Fruit fly (Drosophila melanogaster) whole organism, embryonic: ENCODE results near the gene EMC3.

Experiments used
- Adf1 ChIP-seq: fragments of 200-800 bp; sonication (Bioruptor generic); IDR thresholded peaks from 2 replicates; pipeline ENCODE4 v1.3.6; 2022; ENCODE audit warnings: missing biosample characterization, missing genetic modification characterization
- Aef1 ChIP-seq: fragments of 200-800 bp; sonication (Bioruptor generic); IDR thresholded peaks from 3 replicates; pipeline ENCODE4 v1.3.6; 2022; ENCODE audit warnings: missing biosample characterization, missing genetic modification characterization
- CG11093 ChIP-seq: fragments of 200-800 bp; sonication (Bioruptor generic); IDR thresholded peaks from 3 replicates; pipeline ENCODE4 v1.3.6; 2022; ENCODE audit warnings: missing biosample characterization, missing genetic modification characterization
- CG13775 ChIP-seq: fragments of 200-800 bp; sonication (Bioruptor generic); optimal IDR thresholded peaks from 3 replicates; lab custom pipeline; 2017; ENCODE audit warnings: missing biosample characterization, mild to moderate bottlenecking, missing genetic modification characterization
- CG17568 ChIP-seq: fragments of 200-800 bp; sonication (Bioruptor generic); optimal IDR thresholded peaks from 2 replicates; lab custom pipeline; 2018; ENCODE audit warnings: missing biosample characterization, mild to moderate bottlenecking, missing genetic modification characterization, moderate library complexity
- CG17612 ChIP-seq: fragments of 200-800 bp; sonication (Bioruptor generic); IDR thresholded peaks from 2 replicates; pipeline ENCODE4 v1.3.6; 2022; ENCODE audit warnings: missing biosample characterization, missing genetic modification characterization
- CG2120 ChIP-seq: fragments of 200-800 bp; sonication (Bioruptor generic); optimal IDR thresholded peaks from 3 replicates; lab custom pipeline; 2016; ENCODE audit warnings: missing biosample characterization, missing genetic modification characterization
- CG2129 ChIP-seq: fragments of 200-800 bp; sonication (Bioruptor generic); IDR thresholded peaks from 2 replicates; pipeline ENCODE4 v1.3.6; 2022; ENCODE audit warnings: missing biosample characterization, missing genetic modification characterization; ENCODE audit not compliant: partially characterized antibody
- CG2712 ChIP-seq: fragments of 200-800 bp; optimal IDR thresholded peaks from 3 replicates; lab custom pipeline; 2019; ENCODE audit warnings: missing biosample characterization, mild to moderate bottlenecking, missing genetic modification characterization, moderate library complexity
- CG2875 ChIP-seq: fragments of 200-800 bp; sonication (Bioruptor generic); optimal IDR thresholded peaks from 2 replicates; lab custom pipeline; 2017; ENCODE audit warnings: missing biosample characterization, mild to moderate bottlenecking, missing genetic modification characterization, missing genetic modification reagents
- CG3065 ChIP-seq: fragments of 200-800 bp; sonication (Bioruptor generic); optimal IDR thresholded peaks from 2 replicates; lab custom pipeline; 2016; ENCODE audit warnings: missing biosample characterization, missing genetic modification characterization
- CG32767 ChIP-seq: fragments of 200-800 bp; sonication (Bioruptor generic); IDR thresholded peaks from 2 replicates; pipeline ENCODE4 v1.3.6; 2022; ENCODE audit warnings: missing biosample characterization, missing genetic modification characterization
- CG34422 ChIP-seq: fragments of 200-800 bp; sonication (Bioruptor generic); IDR thresholded peaks from 3 replicates; pipeline ENCODE4 v1.3.6; 2022; ENCODE audit warnings: missing biosample characterization, missing genetic modification characterization
- CG3847 ChIP-seq: fragments of 200-800 bp; sonication (Bioruptor generic); IDR thresholded peaks from 2 replicates; pipeline ENCODE4 v1.3.6; 2022; ENCODE audit warnings: missing biosample characterization, missing genetic modification characterization
- CG4282 ChIP-seq: fragments of 200-800 bp; sonication (Bioruptor generic); optimal IDR thresholded peaks from 2 replicates; lab custom pipeline; 2016; ENCODE audit warnings: missing biosample characterization, missing genetic modification characterization
- CG4424 ChIP-seq: fragments of 200-800 bp; sonication (Bioruptor generic); optimal IDR thresholded peaks from 3 replicates; lab custom pipeline; 2016; ENCODE audit warnings: missing biosample characterization, missing genetic modification characterization
- CG4730 ChIP-seq: fragments of 200-800 bp; sonication (Bioruptor generic); IDR thresholded peaks from 2 replicates; pipeline ENCODE4 v1.3.6; 2022; ENCODE audit warnings: missing biosample characterization, missing genetic modification characterization
- CG6254 ChIP-seq: fragments of 200-800 bp; sonication (Bioruptor generic); optimal IDR thresholded peaks from 3 replicates; lab custom pipeline; 2017; ENCODE audit warnings: mild to moderate bottlenecking, missing biosample characterization, missing genetic modification reagents, missing genetic modification characterization
- CG6765 ChIP-seq: fragments of 200-800 bp; sonication (Bioruptor generic); optimal IDR thresholded peaks from 3 replicates; lab custom pipeline; 2017; ENCODE audit warnings: missing biosample characterization, mild to moderate bottlenecking, missing genetic modification characterization
- CG6813 ChIP-seq: fragments of 200-800 bp; sonication (Bioruptor generic); optimal IDR thresholded peaks from 2 replicates; lab custom pipeline; 2017; ENCODE audit warnings: missing biosample characterization, missing genetic modification characterization, mild to moderate bottlenecking, moderate library complexity, missing genetic modification reagents
- CG7556 ChIP-seq: fragments of 200-800 bp; sonication (Bioruptor generic); optimal IDR thresholded peaks from 2 replicates; lab custom pipeline; 2017; ENCODE audit warnings: missing biosample characterization, mild to moderate bottlenecking, missing genetic modification characterization
- CG7839 ChIP-seq: fragments of 200-800 bp; sonication (Bioruptor generic); optimal IDR thresholded peaks from 3 replicates; lab custom pipeline; 2018; ENCODE audit warnings: missing biosample characterization, mild to moderate bottlenecking, missing genetic modification characterization, moderate library complexity
- CG7963 ChIP-seq: fragments of 200-800 bp; sonication (Bioruptor generic); IDR thresholded peaks from 3 replicates; pipeline ENCODE4 v1.3.6; 2022; ENCODE audit warnings: missing biosample characterization, missing genetic modification characterization; ENCODE audit not compliant: partially characterized antibody
- CG9932 ChIP-seq: fragments of 200-800 bp; sonication (Bioruptor generic); IDR thresholded peaks from 2 replicates; pipeline ENCODE4 v1.3.6; 2022; ENCODE audit warnings: missing biosample characterization, missing genetic modification characterization
- CHES-1-like ChIP-seq: fragments of 200-800 bp; sonication (Bioruptor generic); optimal IDR thresholded peaks from 2 replicates; lab custom pipeline; 2016; ENCODE audit warnings: missing biosample characterization, missing genetic modification characterization
- Chrac-16 ChIP-seq: fragments of 200-800 bp; sonication (Bioruptor generic); optimal IDR thresholded peaks from 3 replicates; lab custom pipeline; 2016; ENCODE audit warnings: missing biosample characterization, missing genetic modification characterization
- Dp ChIP-seq: fragments of 200-800 bp; sonication (Bioruptor generic); optimal IDR thresholded peaks from 2 replicates; lab custom pipeline; 2018; ENCODE audit warnings: missing biosample characterization, mild to moderate bottlenecking, missing genetic modification characterization, moderate library complexity
- ERR ChIP-seq: fragments of 200-800 bp; sonication (Bioruptor generic); optimal IDR thresholded peaks from 2 replicates; lab custom pipeline; 2016; ENCODE audit warnings: missing biosample characterization, missing genetic modification characterization
- Elba2 ChIP-seq: fragments of 200-800 bp; sonication (Bioruptor generic); optimal IDR thresholded peaks from 3 replicates; lab custom pipeline; 2016; ENCODE audit warnings: missing biosample characterization, missing genetic modification characterization
- Fer1 ChIP-seq: fragments of 200-800 bp; sonication (Bioruptor generic); optimal IDR thresholded peaks from 2 replicates; lab custom pipeline; 2017; ENCODE audit warnings: missing biosample characterization, mild to moderate bottlenecking, missing genetic modification characterization
- HmgD ChIP-seq: fragments of 200-800 bp; sonication (Bioruptor generic); optimal IDR thresholded peaks from 3 replicates; lab custom pipeline; 2016; ENCODE audit warnings: missing biosample characterization, missing genetic modification characterization
- HmgZ ChIP-seq: fragments of 200-800 bp; sonication (Bioruptor generic); optimal IDR thresholded peaks from 2 replicates; lab custom pipeline; 2018; ENCODE audit warnings: missing biosample characterization, mild to moderate bottlenecking, missing genetic modification characterization
- Side ChIP-seq: fragments of 200-800 bp; sonication (Bioruptor generic); optimal IDR thresholded peaks from 2 replicates; lab custom pipeline; 2016; ENCODE audit warnings: missing biosample characterization, missing genetic modification characterization
- Six4 ChIP-seq: fragments of 200-800 bp; sonication (Bioruptor generic); optimal IDR thresholded peaks from 2 replicates; lab custom pipeline; 2016; ENCODE audit warnings: missing biosample characterization, missing genetic modification characterization
- Spps ChIP-seq: fragments of 200-800 bp; sonication (Bioruptor generic); optimal IDR thresholded peaks from 2 replicates; lab custom pipeline; 2018; ENCODE audit warnings: missing biosample characterization, mild to moderate bottlenecking, missing genetic modification characterization
- Sry-β ChIP-seq: fragments of 200-800 bp; sonication (Bioruptor generic); optimal IDR thresholded peaks from 2 replicates; lab custom pipeline; 2018; ENCODE audit warnings: missing biosample characterization, mild to moderate bottlenecking, missing genetic modification characterization, moderate library complexity
- bcd ChIP-seq: fragments of 200-800 bp; sonication (Bioruptor generic); optimal IDR thresholded peaks from 2 replicates; lab custom pipeline; 2017; ENCODE audit warnings: missing biosample characterization, mild to moderate bottlenecking, missing genetic modification characterization
- bowl ChIP-seq: fragments of 200-800 bp; sonication (Bioruptor generic); IDR thresholded peaks from 2 replicates; pipeline ENCODE4 v1.3.6; 2022; ENCODE audit warnings: missing biosample characterization, missing genetic modification characterization
- crc ChIP-seq: fragments of 200-800 bp; sonication (Bioruptor generic); optimal IDR thresholded peaks from 2 replicates; lab custom pipeline; 2016; ENCODE audit warnings: missing biosample characterization, missing genetic modification characterization
- exex ChIP-seq: fragments of 200-800 bp; sonication (Bioruptor generic); optimal IDR thresholded peaks from 4 replicates; lab custom pipeline; 2018; ENCODE audit warnings: missing biosample characterization, mild to moderate bottlenecking, missing genetic modification characterization, moderate library complexity
- inv ChIP-seq: fragments of 200-800 bp; sonication (Bioruptor generic); IDR thresholded peaks from 2 replicates; pipeline ENCODE4 v1.3.6; 2022; ENCODE audit warnings: missing biosample characterization, missing genetic modification characterization; ENCODE audit not compliant: partially characterized antibody
- kay ChIP-seq: fragments of 200-800 bp; sonication (Bioruptor generic); optimal IDR thresholded peaks from 2 replicates; lab custom pipeline; 2016; ENCODE audit warnings: missing biosample characterization, missing genetic modification characterization
- mld ChIP-seq: fragments of 200-800 bp; sonication (Bioruptor generic); IDR thresholded peaks from 3 replicates; pipeline ENCODE4 v1.3.6; 2022; ENCODE audit warnings: missing biosample characterization, missing genetic modification characterization; ENCODE audit not compliant: partially characterized antibody
- pros ChIP-seq: fragments of 200-800 bp; sonication (Bioruptor generic); optimal IDR thresholded peaks from 3 replicates; lab custom pipeline; 2019; ENCODE audit warnings: missing biosample characterization, mild to moderate bottlenecking, missing genetic modification characterization, moderate library complexity
- ro ChIP-seq: fragments of 200-800 bp; sonication (Bioruptor generic); IDR thresholded peaks from 2 replicates; pipeline ENCODE4 v1.3.6; 2022; ENCODE audit warnings: missing biosample characterization, missing genetic modification characterization
- row ChIP-seq: fragments of 200-800 bp; sonication (Bioruptor generic); IDR thresholded peaks from 3 replicates; pipeline ENCODE4 v1.3.6; 2022; ENCODE audit warnings: missing biosample characterization, missing genetic modification characterization
- schlank ChIP-seq: fragments of 200-800 bp; sonication (Bioruptor generic); optimal IDR thresholded peaks from 2 replicates; lab custom pipeline; 2018; ENCODE audit warnings: missing biosample characterization, mild to moderate bottlenecking, missing genetic modification characterization
- sna ChIP-seq: fragments of 200-800 bp; sonication (Bioruptor generic); IDR thresholded peaks from 2 replicates; pipeline ENCODE4 v1.3.6; 2022; ENCODE audit warnings: missing biosample characterization, missing genetic modification characterization; ENCODE audit not compliant: partially characterized antibody
- sqz ChIP-seq: fragments of 200-800 bp; sonication (Bioruptor generic); optimal IDR thresholded peaks from 3 replicates; lab custom pipeline; 2018; ENCODE audit warnings: missing biosample characterization, mild to moderate bottlenecking, missing genetic modification characterization
- vnd ChIP-seq: fragments of 200-800 bp; sonication (Bioruptor generic); IDR thresholded peaks from 3 replicates; pipeline ENCODE4 v1.3.6; 2022; ENCODE audit warnings: missing biosample characterization, missing genetic modification characterization; ENCODE audit not compliant: partially characterized antibody
- z ChIP-seq: fragments of 200-800 bp; sonication (Bioruptor generic); IDR thresholded peaks from 3 replicates; pipeline ENCODE4 v1.3.6; 2022; ENCODE audit warnings: missing biosample characterization, missing genetic modification characterization

The EMC3 gene

DNA sequence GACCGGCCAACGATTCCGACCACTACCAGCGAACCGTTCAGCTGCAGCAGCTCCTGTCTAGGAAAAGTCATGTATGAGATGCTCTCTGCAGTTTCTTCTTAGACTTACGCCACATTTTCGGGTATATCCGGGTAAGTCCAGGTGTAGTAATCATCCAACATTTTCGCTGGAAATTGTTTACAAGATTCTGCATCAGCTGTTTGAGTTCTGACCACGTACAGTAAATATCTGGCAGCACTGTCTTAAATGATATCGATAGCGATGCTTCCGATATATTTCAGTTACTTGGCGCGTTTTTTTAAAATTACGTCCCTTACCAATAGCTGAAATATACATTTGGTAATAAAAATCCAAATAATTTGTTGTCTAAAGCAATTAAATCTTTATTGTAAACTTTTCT lies 11.5 kb upstream of the EMC3 start, which contains the start of gene CG6729 (continued):
- TF ChIP-seq bowl = no peak
- no peak for TF ChIP-seq CG6813 (GFP tag; lab: Kevin White, UChicago)
- peak; percentile 43 for TF ChIP-seq CG2129 (GFP tag; lab: Robert Waterston, UW)
- no peak for TF ChIP-seq Elba2
- TF ChIP-seq CG4424 = no peak
- TF ChIP-seq CG9932 (GFP tag; lab: Robert Waterston, UW) = no peak
- no peak for TF ChIP-seq CG32767 (GFP tag; lab: Robert Waterston, UW)
- no peak for TF ChIP-seq CG2875 (GFP tag; lab: Kevin White, UChicago)
- no peak for TF ChIP-seq CG4282 (GFP tag; lab: Kevin White, UChicago)
- TF ChIP-seq Aef1 = no peak
- no peak for TF ChIP-seq CHES-1-like (GFP tag; lab: Kevin White, UChicago)
- TF ChIP-seq crc (GFP tag; lab: Kevin White, UChicago) = no peak
- peak; percentile 29; the same call in 1 of the 2 replicates for TF ChIP-seq inv (GFP tag; lab: Robert Waterston, UW)
- TF ChIP-seq row = no peak
- no peak for TF ChIP-seq Spps
- TF ChIP-seq CG13775 (GFP tag; lab: Kevin White, UChicago) = no peak
- 0 out of 2 replicates have a peak, but pooled peaks have one; percentile 6 for TF ChIP-seq CG3847 (GFP tag; lab: Robert Waterston, UW)
- no peak for TF ChIP-seq schlank (tag; lab: Kevin White, UChicago)
- no peak for TF ChIP-seq Side (GFP tag; lab: Kevin White, UChicago)
- no peak for TF ChIP-seq bcd (GFP tag; lab: Kevin White, UChicago)
- TF ChIP-seq Six4 (GFP tag; lab: Kevin White, UChicago) = no peak
- peak; percentile 56; the same call in 2 of the 3 replicates for TF ChIP-seq vnd (GFP tag; lab: Robert Waterston, UW)
- no peak for TF ChIP-seq Chrac-16 (GFP tag; lab: Kevin White, UChicago)
- peak; percentile 45; the same call in 1 of the 3 replicates for TF ChIP-seq mld
- TF ChIP-seq CG2120 (GFP tag; lab: Kevin White, UChicago) = no peak
- TF ChIP-seq Fer1 (GFP tag; lab: Kevin White, UChicago) = peak; percentile 18
- 0 out of 3 replicates have a peak, but pooled peaks have one; percentile 40 for TF ChIP-seq CG7963 (GFP tag; lab: Robert Waterston, UW)
- no peak for TF ChIP-seq sqz
- TF ChIP-seq CG17612 (GFP tag; lab: Robert Waterston, UW) = no peak
- no peak for TF ChIP-seq ro (GFP tag; lab: Robert Waterston, UW)
- no peak for TF ChIP-seq z (GFP tag; lab: Robert Waterston, UW)
- TF ChIP-seq CG2712 (tag; lab: Kevin White, UChicago) = no peak
- TF ChIP-seq Dp (GFP tag; lab: Kevin White, UChicago) = peak; percentile 93
- TF ChIP-seq Adf1 (GFP tag; lab: Robert Waterston, UW) = no peak
- TF ChIP-seq CG4730 (GFP tag; lab: Robert Waterston, UW) = no peak
- TF ChIP-seq CG11093 (GFP tag; lab: Robert Waterston, UW) = no peak
- TF ChIP-seq Sry-β (GFP tag; lab: Kevin White, UChicago) = no peak
- no peak for TF ChIP-seq kay
- no peak for TF ChIP-seq exex (tag; lab: Kevin White, UChicago)
- peak; percentile 32 for TF ChIP-seq HmgZ
- TF ChIP-seq pros (GFP tag; lab: Kevin White, UChicago) = no peak
- TF ChIP-seq CG6765 (GFP tag; lab: Kevin White, UChicago) = no peak
- TF ChIP-seq CG17568 (GFP tag; lab: Kevin White, UChicago) = no peak
- no peak for TF ChIP-seq CG7556 (GFP tag; lab: Kevin White, UChicago)
- TF ChIP-seq CG6254 = no peak
- TF ChIP-seq CG34422 = no peak
- peak; percentile 57 for TF ChIP-seq sna (GFP tag; lab: Robert Waterston, UW)
- no peak for TF ChIP-seq ERR
- no peak for TF ChIP-seq CG7839
- TF ChIP-seq HmgD (GFP tag; lab: Kevin White, UChicago) = no peak
- no peak for TF ChIP-seq CG3065 (GFP tag; lab: Kevin White, UChicago)
